Worm (Caenorhabditis elegans): ENCODE data around the gene mogs-1.
A peak's percentile ranks its signal among the peaks of the same experiment; 100 is the strongest.

mogs-1 gene

DNA sequence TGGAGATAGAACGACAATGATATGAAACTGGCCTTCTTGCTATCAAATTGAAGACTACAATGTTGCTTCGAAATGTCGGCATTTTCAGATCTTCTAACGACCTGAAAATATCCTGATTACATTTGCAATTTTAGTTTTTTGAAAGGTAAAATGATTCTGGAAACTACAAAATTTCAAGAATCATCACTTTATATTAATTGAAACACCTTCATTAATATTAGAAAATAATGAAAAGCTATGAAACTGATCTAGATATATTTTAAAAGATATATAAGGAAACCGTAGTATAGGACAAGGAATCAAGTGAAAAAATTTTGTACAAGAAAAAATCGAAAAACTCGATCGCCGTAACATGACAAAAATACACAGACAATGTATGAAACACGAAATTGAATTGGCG is 9.8 kb downstream of the mogs-1 start, which contains the start of gene ndx-9:
ndx-9 (minus strand) TSS at position 101 of the 400 bp plus-strand sequence.
- no peak for TF ChIP-seq let-607 (tag; optimal IDR thresholded peaks at IDR 0.05)
- no peak for TF ChIP-seq rpc-1 (optimal IDR thresholded peaks at IDR 0.05)
- TF ChIP-seq rpc-1 (tag; optimal IDR thresholded peaks at IDR 0.05) = no peak
- TF ChIP-seq lin-35 (GFP tag; optimal IDR thresholded peaks at IDR 0.05) = no peak
- no peak for TF ChIP-seq F49E8.2 (tag; optimal IDR thresholded peaks at IDR 0.05; ENCODE audit: insufficient read depth)
- TF ChIP-seq bed-1 (GFP tag; IDR thresholded peaks at IDR 0.05) = no peak
- no peak for TF ChIP-seq mes-4 (tag; optimal IDR thresholded peaks at IDR 0.05)
- TF ChIP-seq ztf-18 (tag; optimal IDR thresholded peaks at IDR 0.05) = no peak
- no peak for TF ChIP-seq zim-3 (tag; optimal IDR thresholded peaks at IDR 0.05)
- no peak for TF ChIP-seq lsy-27 (tag; optimal IDR thresholded peaks at IDR 0.05; ENCODE audit: borderline replicate concordance, insufficient read depth)

DNA sequence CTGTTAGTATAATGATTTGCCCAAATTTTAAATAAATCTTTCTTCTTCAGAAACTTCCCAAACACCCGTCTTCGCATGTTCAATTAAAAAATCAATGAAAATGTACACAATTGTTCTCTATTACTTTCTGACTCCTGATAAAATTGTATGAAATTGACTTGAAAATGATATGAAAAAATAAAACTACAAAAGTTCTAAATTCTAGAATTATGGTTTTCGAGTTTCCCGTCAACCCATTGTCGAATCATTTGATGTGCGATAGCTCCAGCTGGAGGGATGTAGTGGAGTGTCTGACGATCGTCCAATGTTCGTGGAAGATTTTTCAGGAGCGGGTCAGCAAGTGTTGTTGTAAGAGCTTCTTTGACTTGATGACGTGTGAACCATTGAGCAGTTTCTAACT is 11.8 kb downstream of the mogs-1 start:
- TF ChIP-seq snpc-1.3 (tag; optimal IDR thresholded peaks at IDR 0.05; ENCODE audit: insufficient read depth) (no peak), egrh-3 (GFP tag; IDR thresholded peaks at IDR 0.05) (no peak), pbrm-1 (GFP tag; IDR thresholded peaks at IDR 0.05) (0 out of 2 replicates have a peak, but pooled peaks have one; percentile 5)

DNA sequence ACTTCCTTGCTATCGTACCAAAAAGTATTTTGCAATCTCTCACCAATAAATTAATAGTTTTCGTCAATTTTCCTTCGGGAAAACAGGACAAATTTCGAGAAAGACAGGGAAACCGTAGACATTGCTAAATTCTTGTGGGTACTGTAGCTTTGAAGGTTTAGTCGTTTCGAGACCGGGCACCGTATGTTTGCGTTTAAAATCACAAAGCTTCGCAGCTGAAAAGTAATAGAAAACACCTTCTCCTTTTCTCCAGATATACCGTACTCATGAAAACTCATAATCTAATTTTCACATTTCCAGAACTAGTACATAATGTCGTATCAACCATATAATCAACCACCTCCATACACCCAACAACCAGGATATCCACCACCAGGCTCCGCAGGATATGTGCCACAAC is 12.7 kb downstream of the mogs-1 start, which contains the start of gene F13H10.6:
F13H10.6 (plus strand) TSS at position 301 of the 400 bp plus-strand sequence.
- TF ChIP-seq F57C9.4 (tag; optimal IDR thresholded peaks at IDR 0.05) (no peak), snpc-1.3 (tag; optimal IDR thresholded peaks at IDR 0.05; ENCODE audit: insufficient read depth) (no peak), F52B5.7 (tag; optimal IDR thresholded peaks at IDR 0.05) (no peak), dpff-1 (tag; optimal IDR thresholded peaks at IDR 0.05) (no peak), fkh-3 (tag; optimal IDR thresholded peaks at IDR 0.05) (no peak), ztf-3 (GFP tag; optimal IDR thresholded peaks at IDR 0.05) (no peak), zfh-2 (GFP tag; conservative IDR thresholded peaks at IDR 0.05) (no peak), unc-62 (GFP tag; optimal IDR thresholded peaks at IDR 0.05) (no peak)

DNA sequence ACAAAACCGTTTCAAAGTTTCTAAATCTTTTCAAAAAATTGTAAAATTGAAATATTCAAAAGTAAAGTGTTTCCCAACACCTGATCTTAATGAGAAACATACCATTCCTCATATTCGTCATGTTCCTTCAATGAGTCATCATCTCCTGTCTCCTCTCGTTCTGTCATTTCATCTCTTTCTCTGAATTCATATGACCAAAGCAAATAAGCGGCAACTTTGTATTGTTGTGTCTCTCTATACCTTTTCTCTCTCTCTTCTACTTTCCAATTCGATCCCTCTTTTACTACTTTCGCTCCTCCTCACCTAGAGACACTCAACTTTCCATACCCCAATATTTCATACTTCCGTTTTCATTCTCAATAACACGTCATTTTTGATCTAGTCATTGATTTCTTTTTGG is 13.5 kb downstream of the mogs-1 start:
- TF ChIP-seq F55B11.4 (tag; optimal IDR thresholded peaks at IDR 0.05; ENCODE audit: borderline replicate concordance, insufficient read depth) = no peak
- no peak for TF ChIP-seq cebp-1 (GFP tag; IDR thresholded peaks at IDR 0.05)
- peak; percentile 31 for TF ChIP-seq cebp-1 (tag; optimal IDR thresholded peaks at IDR 0.05)
- peak; percentile 54 for TF ChIP-seq ceh-27 (GFP tag; optimal IDR thresholded peaks at IDR 0.05)
- TF ChIP-seq fkh-3 (tag; optimal IDR thresholded peaks at IDR 0.05) = no peak
- TF ChIP-seq egl-44 (GFP tag; IDR thresholded peaks at IDR 0.05) = no peak
- no peak for TF ChIP-seq ceh-100 (GFP tag; IDR thresholded peaks at IDR 0.05)
- TF ChIP-seq aptf-3 (GFP tag; IDR thresholded peaks at IDR 0.05) = no peak
- no peak for TF ChIP-seq lin-40 (tag; optimal IDR thresholded peaks at IDR 0.05)
- no peak for TF ChIP-seq hmg-20 (GFP tag; IDR thresholded peaks at IDR 0.05)
- TF ChIP-seq nhr-80 (tag; optimal IDR thresholded peaks at IDR 0.05) = no peak

DNA sequence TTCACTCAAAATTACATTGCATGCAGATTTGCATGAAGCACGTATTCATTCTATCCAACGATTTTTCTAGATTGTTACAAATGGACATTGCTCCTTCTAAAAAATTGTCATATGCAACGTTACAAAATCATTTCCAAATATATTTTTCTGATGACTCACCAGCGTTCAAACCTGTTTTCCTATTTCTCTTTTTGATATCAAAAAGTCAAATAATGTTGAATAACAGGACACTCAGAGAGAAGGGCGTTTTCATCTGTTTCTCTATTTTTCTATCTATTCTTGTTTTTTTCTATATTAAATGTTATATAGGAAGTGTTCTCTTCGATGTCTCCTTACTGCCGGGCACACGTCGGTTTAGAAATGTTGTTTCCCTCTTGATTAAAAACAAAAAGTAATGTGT is 14.9 kb downstream of the mogs-1 start:
- no peak for TF ChIP-seq let-526 (GFP tag; IDR thresholded peaks at IDR 0.05)

DNA sequence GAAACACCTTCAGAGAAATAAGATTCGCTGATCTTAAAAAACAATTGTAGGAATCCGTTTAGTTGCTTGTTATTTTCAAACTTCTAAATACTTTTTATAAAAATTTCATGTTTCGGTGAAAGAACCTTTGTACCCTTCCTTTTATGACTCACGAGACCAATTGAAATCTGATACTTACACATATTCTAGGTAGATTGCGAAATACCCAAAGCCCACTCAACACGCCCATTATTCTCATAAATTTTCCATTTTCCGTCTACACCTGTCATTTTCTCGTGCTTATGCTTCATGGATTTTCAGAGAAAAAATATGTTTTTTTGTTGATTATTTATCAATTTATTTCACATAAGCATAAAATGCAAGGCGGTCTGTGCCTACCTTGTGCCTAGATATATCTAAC is 15.3 kb downstream of the mogs-1 start:
- TF ChIP-seq cebp-1 (GFP tag; IDR thresholded peaks at IDR 0.05) (peak; percentile 76), cebp-1 (tag; optimal IDR thresholded peaks at IDR 0.05) (peak; percentile 94), F49E8.2 (tag; optimal IDR thresholded peaks at IDR 0.05; ENCODE audit: insufficient read depth) (no peak)

Measured in whole organism, young adult.